Fruit fly (Drosophila melanogaster): ENCODE data around the gene CenG1A.
A peak's percentile ranks its signal among the peaks of the same experiment; 100 is the strongest.

Gene CenG1A

dm6 chr2L:13803805-13804560 is 31.4 kb upstream of the CenG1A start:
- TF ChIP-seq Mnt (GFP tag; optimal IDR thresholded peaks at IDR 0.05) (no peak), kay (GFP tag; ENCODE audit: borderline replicate concordance) (peak; percentile 90)

dm6 chr2L:13804561-13805067 is 30.8 kb upstream of the CenG1A start:
- peak; percentile 3 for TF ChIP-seq cic (GFP tag; optimal IDR thresholded peaks at IDR 0.05)
- TF ChIP-seq CG7101 (tag; optimal IDR thresholded peaks at IDR 0.05): no peak

dm6 chr2L:13805170-13805569 is 30.2 kb upstream of the CenG1A start:
- TF ChIP-seq cnc (optimal IDR thresholded peaks at IDR 0.05) (no peak), cic (GFP tag; optimal IDR thresholded peaks at IDR 0.05) (peak; percentile 13), Mnt (GFP tag; optimal IDR thresholded peaks at IDR 0.05) (peak; percentile 52)

- TF ChIP-seq CG12768 (GFP tag; optimal IDR thresholded peaks at IDR 0.05) (peak; percentile 2), bab1 (GFP tag; optimal IDR thresholded peaks at IDR 0.05) (no peak)
Observed at dm6 chr2L:13807097-13807496, 28.3 kb upstream of the CenG1A start.

- no peak for TF ChIP-seq tj (GFP tag; optimal IDR thresholded peaks at IDR 0.05)
- peak; percentile 10 for TF ChIP-seq Mnt (GFP tag; optimal IDR thresholded peaks at IDR 0.05)
- no peak for TF ChIP-seq Clk (GFP tag; optimal IDR thresholded peaks at IDR 0.05)
- peak; percentile 43 for TF ChIP-seq ovo (GFP tag; optimal IDR thresholded peaks at IDR 0.05)
- TF ChIP-seq pad (GFP tag; optimal IDR thresholded peaks at IDR 0.05): no peak
- TF ChIP-seq CG7045 (GFP tag; optimal IDR thresholded peaks at IDR 0.05): peak; percentile 34
- TF ChIP-seq cnc (optimal IDR thresholded peaks at IDR 0.05): no peak
- TF ChIP-seq CG7101 (tag; optimal IDR thresholded peaks at IDR 0.05): peak; percentile 55
- peak; percentile 45 for TF ChIP-seq Crg-1 (GFP tag; optimal IDR thresholded peaks at IDR 0.05)
- TF ChIP-seq CG14711 (tag; optimal IDR thresholded peaks at IDR 0.05): no peak
- peak; percentile 21 for TF ChIP-seq CG12768 (GFP tag; optimal IDR thresholded peaks at IDR 0.05)
- no peak for TF ChIP-seq cic (GFP tag; optimal IDR thresholded peaks at IDR 0.05)
- no peak for TF ChIP-seq kay (GFP tag; ENCODE audit: borderline replicate concordance)
- TF ChIP-seq CG5204 (GFP tag; optimal IDR thresholded peaks at IDR 0.05): no peak
- TF ChIP-seq bab1 (GFP tag; optimal IDR thresholded peaks at IDR 0.05): no peak
- TF ChIP-seq Hr96 (GFP tag; optimal IDR thresholded peaks at IDR 0.05): no peak
- peak; percentile 30 for TF ChIP-seq CG11617 (GFP tag; optimal IDR thresholded peaks at IDR 0.05)
- peak; percentile 61 for TF ChIP-seq CG33017 (tag; optimal IDR thresholded peaks at IDR 0.05)
- no peak for TF ChIP-seq CG1620 (GFP tag; optimal IDR thresholded peaks at IDR 0.05)
- no peak for TF ChIP-seq toe (GFP tag; optimal IDR thresholded peaks at IDR 0.05)
Observed at dm6 chr2L:13807959-13808358, 27.4 kb upstream of the CenG1A start.

dm6 chr2L:13811323-13811722 is 24.0 kb upstream of the CenG1A start, which contains the start of the genes Adat1 and CG16865:
Gene Adat1, minus strand, starts transcription at chr2L:13811474.
Gene CG16865, plus strand, starts transcription at chr2L:13811522.
- TF ChIP-seq kay (GFP tag; ENCODE audit: borderline replicate concordance) (no peak), Mnt (GFP tag; optimal IDR thresholded peaks at IDR 0.05) (peak; percentile 23), CG5204 (GFP tag; optimal IDR thresholded peaks at IDR 0.05) (no peak), bab1 (GFP tag; optimal IDR thresholded peaks at IDR 0.05) (peak; percentile 13), cic (GFP tag; optimal IDR thresholded peaks at IDR 0.05) (peak; percentile 22)

dm6 chr2L:13813156-13813555 is 22.2 kb upstream of the CenG1A start, which contains the start of gene CG16888:
Gene CG16888, minus strand, starts transcription at chr2L:13813256.
- no peak for TF ChIP-seq kay (GFP tag; ENCODE audit: borderline replicate concordance)
- no peak for TF ChIP-seq pad (GFP tag; optimal IDR thresholded peaks at IDR 0.05)
- no peak for TF ChIP-seq CG11617 (GFP tag; optimal IDR thresholded peaks at IDR 0.05)
- no peak for TF ChIP-seq CG12768 (GFP tag; optimal IDR thresholded peaks at IDR 0.05)
- no peak for TF ChIP-seq CG33017 (tag; optimal IDR thresholded peaks at IDR 0.05)
- no peak for TF ChIP-seq Hr96 (GFP tag; optimal IDR thresholded peaks at IDR 0.05)
- no peak for TF ChIP-seq CG5204 (GFP tag; optimal IDR thresholded peaks at IDR 0.05)
- TF ChIP-seq Crg-1 (GFP tag; optimal IDR thresholded peaks at IDR 0.05): no peak
- no peak for TF ChIP-seq bab1 (GFP tag; optimal IDR thresholded peaks at IDR 0.05)
- TF ChIP-seq Clk (GFP tag; optimal IDR thresholded peaks at IDR 0.05): no peak
- no peak for TF ChIP-seq ovo (GFP tag; optimal IDR thresholded peaks at IDR 0.05)
- TF ChIP-seq cic (GFP tag; optimal IDR thresholded peaks at IDR 0.05): no peak

dm6 chr2L:13813604-13814178 is 21.7 kb upstream of the CenG1A start, which contains the start of gene Sos:
Gene Sos, plus strand, starts transcription at chr2L:13813816.
- TF ChIP-seq Crg-1 (GFP tag; optimal IDR thresholded peaks at IDR 0.05): no peak
- TF ChIP-seq CG14711 (tag; optimal IDR thresholded peaks at IDR 0.05): peak; percentile 2
- peak; percentile 46 for TF ChIP-seq bab1 (GFP tag; optimal IDR thresholded peaks at IDR 0.05)
- no peak for TF ChIP-seq ovo (GFP tag; optimal IDR thresholded peaks at IDR 0.05)
- peak; percentile 35 for TF ChIP-seq Mnt (GFP tag; optimal IDR thresholded peaks at IDR 0.05)

All from whole organism, adult.